Worm (Caenorhabditis elegans) whole organism, L4 larva: ENCODE data around the gene F59E12.6.

Experiments
- D1046.2 ChIP-seq: fragments of 200-800 bp; sonication (Bioruptor generic); IDR thresholded peaks from 2 replicates; pipeline ENCODE4 v1.3.6; 2022; ENCODE audit warnings: missing genetic modification characterization, missing compliant biosample characterization
- F10B5.3 ChIP-seq: sonication (generic microtip); optimal IDR thresholded peaks from 2 replicates; lab custom pipeline; 2016; ENCODE audit warnings: mild to moderate bottlenecking, missing genetic modification characterization, missing compliant biosample characterization
- F44E2.7 ChIP-seq: fragments of 200-800 bp; sonication (Bioruptor generic); IDR thresholded peaks from 2 replicates; pipeline ENCODE4 v2.1.2; 2022; ENCODE audit warnings: missing genetic modification characterization, missing compliant biosample characterization
- Y105C5A.15 ChIP-seq: fragments of 200-800 bp; sonication (Bioruptor generic); IDR thresholded peaks from 2 replicates; pipeline ENCODE4 v1.3.6; 2022; ENCODE audit warnings: missing genetic modification characterization, missing compliant biosample characterization
- Y48G9A.11 ChIP-seq: fragments of 200-800 bp; sonication (Bioruptor generic); IDR thresholded peaks from 2 replicates; pipeline ENCODE4 v1.3.6; 2022; ENCODE audit warnings: missing genetic modification reagents, missing genetic modification characterization, missing compliant biosample characterization
- ZK337.2 ChIP-seq: fragments of 200-800 bp; sonication (Bioruptor generic); IDR thresholded peaks from 2 replicates; pipeline ENCODE4 v1.3.6; 2022; ENCODE audit warnings: missing genetic modification reagents, missing genetic modification characterization, missing compliant biosample characterization
- aha-1 ChIP-seq: fragments of 150-350 bp; peaks from one replicate; lab custom pipeline; 2014; ENCODE audit warnings: missing biosample characterization, missing genetic modification characterization
- aly-2 ChIP-seq: sonication (generic microtip); optimal IDR thresholded peaks from 2 replicates; lab custom pipeline; 2018; ENCODE audit warnings: missing biosample characterization, missing genetic modification characterization
- arid-1 ChIP-seq: fragments of 200-800 bp; sonication (Bioruptor generic); conservative IDR thresholded peaks from 2 replicates; pipeline ENCODE4 v1.3.6; 2022; ENCODE audit warnings: missing genetic modification reagents, missing genetic modification characterization, missing compliant biosample characterization
- ceh-44 ChIP-seq: fragments of 200-800 bp; sonication (Bioruptor generic); IDR thresholded peaks from 2 replicates; pipeline ENCODE4 v1.3.6; 2022; ENCODE audit warnings: missing genetic modification reagents, missing genetic modification characterization, missing compliant biosample characterization
- ceh-82 ChIP-seq: sonication (generic microtip); optimal IDR thresholded peaks from 2 replicates; lab custom pipeline; 2017; ENCODE audit warnings: missing biosample characterization, missing genetic modification characterization
- daf-12 ChIP-seq: fragments of 150-350 bp; optimal IDR thresholded peaks from 2 replicates; lab custom pipeline; 2014; ENCODE audit warnings: missing biosample characterization, missing genetic modification reagents, missing genetic modification characterization
- daf-16 ChIP-seq, 3 experiments: sonication (generic microtip); optimal IDR thresholded peaks; 2 replicates each; lab custom pipeline; 2016 to 2017; ENCODE audit warnings: missing genetic modification characterization in 3 of 3, missing genetic modification reagents in 3 of 3, mild to moderate bottlenecking in 2 of 3, missing compliant biosample characterization in 2 of 3, missing biosample characterization in 1 of 3, moderate library complexity in 1 of 3
- dmd-6 ChIP-seq: fragments of 200-800 bp; sonication (Bioruptor generic); IDR thresholded peaks from 2 replicates; pipeline ENCODE4 v1.3.6; 2022; ENCODE audit warnings: missing genetic modification reagents, missing genetic modification characterization, missing compliant biosample characterization
- dmd-8 ChIP-seq: fragments of 200-800 bp; sonication (Bioruptor generic); IDR thresholded peaks from 2 replicates; pipeline ENCODE4 v1.3.6; 2022; ENCODE audit warnings: missing genetic modification characterization, missing compliant biosample characterization
- egl-27 ChIP-seq: sonication (generic microtip); optimal IDR thresholded peaks from 3 replicates; lab custom pipeline; 2017; ENCODE audit warnings: missing biosample characterization, missing genetic modification reagents, missing genetic modification characterization
- fkh-10 ChIP-seq: fragments of 150-350 bp; optimal IDR thresholded peaks from 2 replicates; lab custom pipeline; 2014; ENCODE audit warnings: missing biosample characterization, missing genetic modification reagents, missing genetic modification characterization
- fos-1 ChIP-seq: fragments of 150-350 bp; optimal IDR thresholded peaks from 2 replicates; lab custom pipeline; 2014; ENCODE audit warnings: missing biosample characterization, missing genetic modification characterization
- hif-1 ChIP-seq, 2 experiments: sonication (generic microtip); optimal IDR thresholded peaks; 2 replicates each; lab custom pipeline; 2016 to 2017; ENCODE audit warnings: missing compliant biosample characterization in 2 of 2, missing genetic modification characterization in 2 of 2, missing genetic modification reagents in 2 of 2, missing genotype in 2 of 2, mild to moderate bottlenecking in 1 of 2
- hlh-30 ChIP-seq: sonication (generic microtip); optimal IDR thresholded peaks from 2 replicates; lab custom pipeline; 2017; ENCODE audit warnings: antibody characterized with exemption, mild to moderate bottlenecking, missing genetic modification characterization, missing compliant biosample characterization; ENCODE audit not compliant: insufficient read depth
- lim-7 ChIP-seq: fragments of 200-800 bp; sonication (Bioruptor generic); IDR thresholded peaks from 2 replicates; pipeline ENCODE4 v1.3.6; 2022; ENCODE audit warnings: missing genetic modification characterization, missing compliant biosample characterization
- lin-38 ChIP-seq: fragments of 200-800 bp; sonication (Bioruptor generic); IDR thresholded peaks from 2 replicates; pipeline ENCODE4 v1.3.6; 2022; ENCODE audit warnings: missing genetic modification reagents, missing genetic modification characterization, missing compliant biosample characterization
- madf-9 ChIP-seq: fragments of 200-800 bp; sonication (Bioruptor generic); conservative IDR thresholded peaks from 2 replicates; pipeline ENCODE4 v1.3.6; 2022; ENCODE audit warnings: missing genetic modification reagents, missing genetic modification characterization, missing compliant biosample characterization
- mdt-29 ChIP-seq: fragments of 200-800 bp; sonication (Bioruptor generic); IDR thresholded peaks from 2 replicates; pipeline ENCODE4 v1.3.6; 2022; ENCODE audit warnings: missing genetic modification reagents, missing genetic modification characterization, missing compliant biosample characterization
- mes-2 ChIP-seq: sonication (generic microtip); optimal IDR thresholded peaks from 2 replicates; lab custom pipeline; 2016; ENCODE audit warnings: missing genotype, mild to moderate bottlenecking, missing genetic modification characterization, missing compliant biosample characterization; ENCODE audit not compliant: poor library complexity, severe bottlenecking
- mxl-2 ChIP-seq: fragments of 200-800 bp; sonication (Bioruptor generic); conservative IDR thresholded peaks from 2 replicates; pipeline ENCODE4 v1.3.6; 2022; ENCODE audit warnings: missing genetic modification reagents, missing genetic modification characterization, missing compliant biosample characterization
- nhr-10 ChIP-seq: fragments of 150-350 bp; optimal IDR thresholded peaks from 2 replicates; lab custom pipeline; 2014; ENCODE audit warnings: missing biosample characterization, missing genetic modification characterization
- nhr-111 ChIP-seq: fragments of 200-800 bp; sonication (Bioruptor generic); optimal IDR thresholded peaks from 2 replicates; lab custom pipeline; 2018; ENCODE audit warnings: mild to moderate bottlenecking, missing genetic modification characterization, missing compliant biosample characterization
- nhr-41 ChIP-seq: fragments of 200-800 bp; sonication (Bioruptor generic); IDR thresholded peaks from 2 replicates; pipeline ENCODE4 v1.3.6; 2022; ENCODE audit warnings: missing genetic modification reagents, missing genetic modification characterization, missing compliant biosample characterization
- nhr-48 ChIP-seq: sonication (generic microtip); optimal IDR thresholded peaks from 2 replicates; lab custom pipeline; 2016; ENCODE audit warnings: mild to moderate bottlenecking, missing genetic modification characterization, missing compliant biosample characterization
- pha-4 ChIP-seq, 2 experiments: fragments of 150-350 bp in 1 of 2; fragments of 200-800 bp in 1 of 2; sonication (Bioruptor generic) in 1 of 2; IDR thresholded peaks in 1 of 2; optimal IDR thresholded peaks in 1 of 2; 2 replicates each; pipeline versions ENCODE4 v1.3.6 to Lab custom; 2014 to 2022; ENCODE audit warnings: missing genetic modification characterization in 2 of 2, missing genetic modification reagents in 2 of 2, missing biosample characterization in 1 of 2, missing compliant biosample characterization in 1 of 2
- rbr-2 ChIP-seq: sonication (generic microtip); optimal IDR thresholded peaks from 2 replicates; lab custom pipeline; 2016; ENCODE audit warnings: missing genotype, missing genetic modification characterization, missing compliant biosample characterization
- saeg-2 ChIP-seq: fragments of 200-800 bp; sonication (Bioruptor generic); IDR thresholded peaks from 2 replicates; pipeline ENCODE4 v1.3.6; 2022; ENCODE audit warnings: missing genetic modification reagents, missing genetic modification characterization, missing compliant biosample characterization
- skn-1 ChIP-seq: fragments of 150-350 bp; optimal IDR thresholded peaks from 2 replicates; lab custom pipeline; 2014; ENCODE audit warnings: missing biosample characterization, missing genetic modification characterization
- spr-1 ChIP-seq: sonication (generic microtip); optimal IDR thresholded peaks from 2 replicates; lab custom pipeline; 2016; ENCODE audit warnings: mild to moderate bottlenecking, missing genetic modification characterization, missing compliant biosample characterization
- tra-1 ChIP-seq: fragments of 200-800 bp; sonication (Bioruptor generic); IDR thresholded peaks from 2 replicates; pipeline ENCODE4 v1.3.6; 2022; ENCODE audit warnings: missing genetic modification reagents, missing genetic modification characterization, missing compliant biosample characterization
- unc-62 ChIP-seq, 3 experiments: fragments of 150-350 bp in 1 of 3; sonication (generic microtip); optimal IDR thresholded peaks in 2 of 3; peaks in 1 of 3; 1 replicate in 1 of 3; 2 replicates in 2 of 3; lab custom pipeline; 2014 to 2017; ENCODE audit warnings: missing biosample characterization in 3 of 3, missing genetic modification characterization in 3 of 3, missing genetic modification reagents in 3 of 3, missing genotype in 1 of 3
- vab-7 ChIP-seq: fragments of 200-800 bp; sonication (Bioruptor generic); IDR thresholded peaks from 2 replicates; pipeline ENCODE4 v1.3.6; 2022; ENCODE audit warnings: missing genetic modification reagents, missing genetic modification characterization, missing compliant biosample characterization
- zag-1 ChIP-seq: fragments of 150-350 bp; optimal IDR thresholded peaks from 2 replicates; lab custom pipeline; 2014; ENCODE audit warnings: missing biosample characterization, missing genetic modification characterization
- zfp-3 ChIP-seq: fragments of 200-800 bp; sonication (Bioruptor generic); conservative IDR thresholded peaks from 2 replicates; pipeline ENCODE4 v1.3.6; 2022; ENCODE audit warnings: missing genetic modification reagents, missing genetic modification characterization, missing compliant biosample characterization

The F59E12.6 gene

DNA sequence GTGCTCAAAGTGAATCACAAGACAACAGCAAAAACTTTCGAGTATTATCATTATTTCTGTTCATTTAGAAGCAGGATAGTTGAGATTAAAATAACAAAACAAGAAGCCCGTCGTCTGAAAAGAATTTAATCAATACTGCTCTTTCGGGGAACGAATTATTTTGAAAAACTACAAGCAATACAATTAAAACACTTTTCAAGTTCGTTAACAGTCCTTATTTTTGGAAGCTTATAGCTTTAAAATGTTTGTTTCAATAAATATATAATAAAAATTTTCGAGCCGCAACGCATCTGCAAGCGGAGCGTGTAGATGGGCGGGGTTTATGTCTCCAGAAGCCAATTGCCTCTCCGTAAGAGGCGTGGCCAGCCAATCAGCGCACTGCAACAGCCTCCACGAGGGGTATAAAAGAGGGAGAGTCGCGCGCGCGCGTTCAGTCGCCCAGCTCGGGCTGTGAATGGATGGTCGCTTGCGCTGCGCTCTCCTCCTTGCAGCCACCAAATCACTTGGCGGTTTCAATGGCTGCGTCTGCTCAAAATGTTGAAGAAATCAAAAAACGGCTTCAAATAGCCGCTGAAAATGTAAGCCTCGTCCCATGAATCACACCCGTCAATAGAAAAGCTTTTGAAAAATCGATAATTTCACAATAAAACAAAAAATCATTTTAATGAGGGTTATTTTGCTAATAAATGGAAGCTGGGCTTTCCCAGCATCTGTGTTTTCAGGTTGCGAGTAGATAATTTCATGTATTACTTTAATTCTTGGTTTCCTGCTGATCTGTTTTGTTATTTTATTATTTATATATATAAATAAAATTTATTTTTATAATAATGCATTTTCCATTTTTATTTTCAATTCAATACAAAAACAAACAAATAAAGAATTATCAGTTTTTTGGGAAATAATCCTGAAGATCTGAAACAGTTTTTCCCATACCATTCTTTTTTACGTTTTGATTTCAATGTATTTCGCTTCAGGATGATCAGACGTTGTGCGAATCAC lies 30.3 kb upstream of the F59E12.6 start, which contains the start of the genes ift-43 and mdt-26 (continued):
- TF ChIP-seq tra-1: peak; percentile 46; the same call in 1 of the 2 replicates
- no peak for TF ChIP-seq daf-12 (tag; lab: Kevin White, UChicago)
- no peak for TF ChIP-seq nhr-10 (tag; lab: Kevin White, UChicago)
- peak; percentile 36 to 59 for TF ChIP-seq daf-16 (GFP tag; optimal IDR thresholded peaks at IDR 0.05; lab: Kevin White, UChicago)
- peak; percentile 47 for TF ChIP-seq daf-16 (tag; optimal IDR thresholded peaks at IDR 0.05; lab: Kevin White, UChicago)
- TF ChIP-seq lin-38 (GFP tag; lab: Robert Waterston, UW): peak; percentile 66
- peak; percentile 31 to 69 for TF ChIP-seq hif-1 (tag; optimal IDR thresholded peaks at IDR 0.05; lab: Kevin White, UChicago)
- no peak for TF ChIP-seq fos-1 (tag; lab: Kevin White, UChicago)
- TF ChIP-seq zag-1 (tag; lab: Kevin White, UChicago): no peak
- peak; percentile 30; the same call in 1 of the 2 replicates for TF ChIP-seq Y48G9A.11
- 0 out of 2 replicates have a peak, but pooled peaks have one; percentile 41 for TF ChIP-seq F44E2.7 (GFP tag; lab: Robert Waterston, UW)
- peak; percentile 74; the same call in 1 of the 2 replicates for TF ChIP-seq dmd-8
- no peak for TF ChIP-seq aly-2 (tag; lab: Kevin White, UChicago)
- TF ChIP-seq nhr-41: peak; percentile 65; the same call in 1 of the 2 replicates
- no peak for TF ChIP-seq egl-27 (tag; lab: Kevin White, UChicago)
- peak; percentile 74 for TF ChIP-seq mes-2 (tag; lab: Kevin White, UChicago)
- TF ChIP-seq unc-62 (GFP tag; optimal IDR thresholded peaks at IDR 0.05 in 1 of 2; lab: Kevin White, UChicago): peak in 1 of 2 experiments; percentile 97
- TF ChIP-seq unc-62 (tag; optimal IDR thresholded peaks at IDR 0.05; lab: Kevin White, UChicago): no peak
- peak; percentile 70 for TF ChIP-seq dmd-6
- peak; percentile 63 for TF ChIP-seq fkh-10
- TF ChIP-seq pha-4 (GFP tag; IDR thresholded peaks at IDR 0.05; lab: Robert Waterston, UW): peak; percentile 72; the same call in 1 of the 2 replicates
- no peak for TF ChIP-seq pha-4 (tag; optimal IDR thresholded peaks at IDR 0.05; lab: Kevin White, UChicago)
- TF ChIP-seq nhr-111 (GFP tag; lab: Kevin White, UChicago): peak; percentile 21
- peak; percentile 35 for TF ChIP-seq nhr-48 (tag; lab: Kevin White, UChicago)
- TF ChIP-seq ceh-82 (tag; lab: Kevin White, UChicago): peak; percentile 34
- 0 out of 2 replicates have a peak, but pooled peaks have one; percentile 36 for TF ChIP-seq zfp-3 (GFP tag; lab: Robert Waterston, UW)
- TF ChIP-seq vab-7 (GFP tag; lab: Robert Waterston, UW): 0 out of 2 replicates have a peak, but pooled peaks have one; percentile 42
- peak; percentile 65; the same call in 1 of the 2 replicates for TF ChIP-seq mdt-29
- TF ChIP-seq mxl-2 (GFP tag; lab: Robert Waterston, UW): no peak
- TF ChIP-seq saeg-2 (GFP tag; lab: Robert Waterston, UW): peak; percentile 58; the same call in 1 of the 2 replicates

DNA sequence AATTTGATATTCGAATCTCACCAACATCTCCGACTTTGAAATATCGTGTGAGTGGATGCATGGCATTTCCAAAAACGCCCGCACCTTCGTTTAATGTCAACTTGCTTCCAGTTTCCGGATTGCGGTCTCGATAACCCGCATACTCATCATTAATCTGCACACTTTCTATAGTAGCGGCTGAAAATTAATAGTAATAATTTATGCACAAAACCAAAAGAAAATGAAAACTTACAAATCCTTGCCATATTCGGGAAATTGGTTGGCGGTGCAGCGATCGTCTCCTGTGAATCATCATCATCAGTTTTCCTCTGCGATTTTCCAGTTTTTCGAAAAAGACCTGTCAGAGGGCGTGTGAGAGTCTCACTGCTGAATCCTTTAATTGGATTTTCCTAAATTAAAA lies 29.4 kb upstream of the F59E12.6 start:
- no peak for TF ChIP-seq lim-7 (GFP tag; lab: Robert Waterston, UW)
- TF ChIP-seq aha-1 (tag; lab: Kevin White, UChicago): peak; percentile 96

DNA sequence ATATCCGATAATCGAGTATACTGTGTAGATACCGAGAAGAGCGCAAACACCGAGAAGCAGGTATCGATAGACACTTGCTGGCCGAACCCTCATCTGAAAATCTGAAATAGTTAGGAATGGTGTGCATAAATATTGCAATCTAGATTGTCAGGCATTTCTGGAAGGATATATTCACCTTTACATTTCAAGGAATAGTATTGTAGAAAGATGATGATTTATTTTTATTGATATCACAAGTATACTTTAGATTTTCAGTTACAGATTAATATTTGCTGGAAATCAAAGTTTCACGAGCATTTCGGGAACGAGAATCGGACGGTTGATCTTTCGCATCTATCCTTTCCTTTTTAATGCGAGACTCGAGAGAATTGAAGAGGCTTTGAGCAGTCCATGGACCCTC lies 28.9 kb upstream of the F59E12.6 start, which contains the start of gene fut-3:
fut-3 (minus strand) TSS at position 101 of the 400 bp plus-strand sequence.
- no peak for TF ChIP-seq ceh-44 (GFP tag; lab: Robert Waterston, UW)
- no peak for TF ChIP-seq spr-1 (tag; lab: Kevin White, UChicago)
- TF ChIP-seq madf-9 (GFP tag; lab: Robert Waterston, UW): no peak
- no peak for TF ChIP-seq ZK337.2 (GFP tag; lab: Robert Waterston, UW)
- TF ChIP-seq skn-1: no peak
- TF ChIP-seq arid-1 (GFP tag; lab: Robert Waterston, UW): no peak
- TF ChIP-seq F10B5.3: no peak
- no peak for TF ChIP-seq Y105C5A.15 (GFP tag; lab: Robert Waterston, UW)
- TF ChIP-seq hlh-30: no peak
- TF ChIP-seq rbr-2 (tag; lab: Kevin White, UChicago): no peak
- no peak for TF ChIP-seq D1046.2 (GFP tag; lab: Robert Waterston, UW)
- TF ChIP-seq nhr-48 (tag; lab: Kevin White, UChicago): no peak
- TF ChIP-seq, all 104 proteins: peak for 0
